Fruit fly (Drosophila melanogaster) whole organism, adult: ENCODE data around the gene CG13070.

Experiments
- CG12768 ChIP-seq: fragments of 200-800 bp; sonication (Bioruptor generic); optimal IDR thresholded peaks from 2 replicates; lab custom pipeline; 2017; ENCODE audit warnings: missing biosample characterization, missing genetic modification characterization, mild to moderate bottlenecking, moderate library complexity, missing genetic modification reagents
- CG14711 ChIP-seq: fragments of 200-800 bp; sonication (Bioruptor generic); optimal IDR thresholded peaks from 2 replicates; lab custom pipeline; 2018; ENCODE audit warnings: missing biosample characterization, mild to moderate bottlenecking, missing genetic modification characterization, moderate library complexity
- CG1620 ChIP-seq: fragments of 200-800 bp; sonication (Bioruptor generic); optimal IDR thresholded peaks from 2 replicates; lab custom pipeline; 2016; ENCODE audit warnings: missing biosample characterization, missing genetic modification characterization
- CG5204 ChIP-seq: fragments of 200-800 bp; sonication (Bioruptor generic); optimal IDR thresholded peaks from 2 replicates; lab custom pipeline; 2016; ENCODE audit warnings: missing biosample characterization, missing genetic modification characterization
- CG7045 ChIP-seq: fragments of 200-800 bp; sonication (Bioruptor generic); optimal IDR thresholded peaks from 2 replicates; lab custom pipeline; 2017; ENCODE audit warnings: missing biosample characterization, mild to moderate bottlenecking, missing genetic modification characterization
- CG7101 ChIP-seq: fragments of 200-800 bp; sonication (Bioruptor generic); optimal IDR thresholded peaks from 2 replicates; lab custom pipeline; 2018; ENCODE audit warnings: missing biosample characterization, mild to moderate bottlenecking, missing genetic modification characterization, moderate library complexity
- Crg-1 ChIP-seq: fragments of 200-800 bp; sonication (Bioruptor generic); optimal IDR thresholded peaks from 2 replicates; lab custom pipeline; 2016; ENCODE audit warnings: missing biosample characterization, missing genetic modification characterization
- Hr96 ChIP-seq: fragments of 200-800 bp; sonication (Bioruptor generic); optimal IDR thresholded peaks from 2 replicates; lab custom pipeline; 2016; ENCODE audit warnings: missing biosample characterization, missing genetic modification characterization
- Mnt ChIP-seq: fragments of 200-800 bp; sonication (Bioruptor generic); optimal IDR thresholded peaks from 2 replicates; lab custom pipeline; 2016; ENCODE audit warnings: missing biosample characterization, mild to moderate bottlenecking, missing genetic modification characterization
- bab1 ChIP-seq: fragments of 200-800 bp; sonication (Bioruptor generic); optimal IDR thresholded peaks from 3 replicates; lab custom pipeline; 2019; ENCODE audit warnings: missing biosample characterization, mild to moderate bottlenecking, missing genetic modification characterization, moderate library complexity
- kay ChIP-seq: fragments of 200-800 bp; sonication (Bioruptor generic); peaks from one replicate; lab custom pipeline; 2016; ENCODE audit warnings: missing biosample characterization, missing genetic modification characterization, borderline replicate concordance
- ovo ChIP-seq: fragments of 200-800 bp; sonication (Bioruptor generic); optimal IDR thresholded peaks from 2 replicates; lab custom pipeline; 2016; ENCODE audit warnings: missing biosample characterization, missing genetic modification characterization
- toe ChIP-seq: fragments of 200-800 bp; sonication (Bioruptor generic); optimal IDR thresholded peaks from 2 replicates; lab custom pipeline; 2016; ENCODE audit warnings: missing biosample characterization, missing genetic modification characterization

dm6 chr3L:16270802-16271332, 7.7 kb downstream of the CG13070 start, which contains the start of the genes CG34248 and CG13067:
- TF ChIP-seq CG12768 = no peak
- TF ChIP-seq CG7101 (tag; lab: Kevin White, UChicago) = no peak
- TF ChIP-seq Hr96 (GFP tag; lab: Kevin White, UChicago) = no peak
- TF ChIP-seq CG5204 (GFP tag; lab: Kevin White, UChicago) = no peak
- no peak for TF ChIP-seq Mnt (GFP tag; lab: Kevin White, UChicago)
- TF ChIP-seq kay (GFP tag; lab: Kevin White, UChicago) = no peak
- no peak for TF ChIP-seq CG14711 (tag; lab: Kevin White, UChicago)
- TF ChIP-seq Crg-1 (GFP tag; lab: Kevin White, UChicago) = no peak
- no peak for TF ChIP-seq bab1 (GFP tag; lab: Kevin White, UChicago)
- no peak for TF ChIP-seq ovo
- no peak for TF ChIP-seq CG1620 (GFP tag; lab: Kevin White, UChicago)
- no peak for TF ChIP-seq toe (GFP tag; lab: Kevin White, UChicago)
- no peak for TF ChIP-seq CG7045
